Worm (Caenorhabditis elegans) whole organism, late embryonic: Measurements from ENCODE around the gene srbc-3.

Source experiments
- ama-1 ChIP-seq: fragments of 150-350 bp; optimal IDR thresholded peaks from 2 replicates; lab custom pipeline; 2014
- ceh-2 ChIP-seq: sonication (generic microtip); optimal IDR thresholded peaks from 2 replicates; lab custom pipeline; 2016; ENCODE audit warnings: missing genotype, missing genetic modification characterization, missing compliant biosample characterization
- ceh-31 ChIP-seq: sonication (generic microtip); optimal IDR thresholded peaks from 2 replicates; lab custom pipeline; 2016; ENCODE audit warnings: missing genetic modification characterization, missing compliant biosample characterization
- elt-2 ChIP-seq: sonication (generic microtip); optimal IDR thresholded peaks from 2 replicates; lab custom pipeline; 2016; ENCODE audit warnings: missing genetic modification reagents, missing genetic modification characterization, missing compliant biosample characterization
- hlh-8 ChIP-seq: sonication (generic microtip); optimal IDR thresholded peaks from 2 replicates; lab custom pipeline; 2016; ENCODE audit warnings: missing genotype, missing genetic modification characterization, missing compliant biosample characterization
- nhr-11 ChIP-seq: fragments of 150-350 bp; optimal IDR thresholded peaks from 2 replicates; lab custom pipeline; 2014; ENCODE audit warnings: missing biosample characterization, missing genetic modification characterization
- pag-3 ChIP-seq: sonication (generic microtip); optimal IDR thresholded peaks from 2 replicates; lab custom pipeline; 2016; ENCODE audit warnings: missing compliant biosample characterization, missing genetic modification characterization, borderline replicate concordance
- unc-3 ChIP-seq, 2 experiments: fragments of 200-800 bp in 1 of 2; sonication (Bioruptor generic) in 1 of 2; sonication (generic microtip) in 1 of 2; conservative IDR thresholded peaks in 1 of 2; optimal IDR thresholded peaks in 1 of 2; 2 replicates each; pipeline versions ENCODE4 v1.3.6 to Lab custom; 2016 to 2022; ENCODE audit warnings: missing compliant biosample characterization in 2 of 2, missing genetic modification characterization in 2 of 2, missing genetic modification reagents in 1 of 2

- TF ChIP-seq nhr-11 (tag; lab: Kevin White, UChicago) (no peak), unc-3 (GFP tag; conservative IDR thresholded peaks at IDR 0.05; lab: Robert Waterston, UW) (no peak), unc-3 (tag; optimal IDR thresholded peaks at IDR 0.05; lab: Kevin White, UChicago) (no peak), ceh-31 (no peak), ceh-2 (tag; lab: Kevin White, UChicago) (no peak), ama-1 (no peak), pag-3 (tag; lab: Kevin White, UChicago) (no peak), hlh-8 (tag; lab: Kevin White, UChicago) (no peak), elt-2 (no peak)
Observed at ce11 chrV:3279138-3279537, 29.1 kb upstream of the srbc-3 start.
